Worm (Caenorhabditis elegans) whole organism, young adult: Measurements from ENCODE around the gene F35H8.12.

Experiments used
- ets-4 ChIP-seq: fragments of 200-800 bp; sonication (Bioruptor generic); optimal IDR thresholded peaks from 2 replicates; lab custom pipeline; 2018; ENCODE audit warnings: mild to moderate bottlenecking, missing genetic modification characterization, missing compliant biosample characterization
- hsf-1 ChIP-seq: fragments of 200-800 bp; sonication (Bioruptor generic); IDR thresholded peaks from 2 replicates; pipeline ENCODE4 v1.3.6; 2022; ENCODE audit warnings: missing genetic modification reagents, missing genetic modification characterization, missing compliant biosample characterization
- nhr-90 ChIP-seq: sonication (generic microtip); optimal IDR thresholded peaks from 2 replicates; lab custom pipeline; 2016; ENCODE audit warnings: missing genotype, mild to moderate bottlenecking, missing genetic modification characterization, missing compliant biosample characterization
- pha-4 ChIP-seq: fragments of 150-350 bp; sonication (generic microtip); optimal IDR thresholded peaks from 2 replicates; lab custom pipeline; 2014; ENCODE audit warnings: missing biosample characterization, missing genetic modification reagents, missing genetic modification characterization
- repo-1 ChIP-seq: sonication (generic microtip); optimal IDR thresholded peaks from 2 replicates; lab custom pipeline; 2017; ENCODE audit warnings: mild to moderate bottlenecking, missing genetic modification characterization, missing compliant biosample characterization
- snpc-3.4 ChIP-seq: sonication (generic microtip); optimal IDR thresholded peaks from 2 replicates; lab custom pipeline; 2017; ENCODE audit warnings: missing genetic modification characterization, mild to moderate bottlenecking, missing compliant biosample characterization, antibody characterized with exemption, moderate library complexity, missing genotype, missing genetic modification reagents
- ztf-18 ChIP-seq: sonication (generic microtip); optimal IDR thresholded peaks from 2 replicates; lab custom pipeline; 2016; ENCODE audit warnings: missing genotype, mild to moderate bottlenecking, missing genetic modification characterization, missing compliant biosample characterization

ce11 chrII:9592737-9593136, 41.1 kb downstream of the F35H8.12 start, which contains the start of gene parp-2:
- TF ChIP-seq repo-1 (tag; lab: Kevin White, UChicago): no peak
- no peak for TF ChIP-seq hsf-1 (GFP tag; lab: Robert Waterston, UW)
- no peak for TF ChIP-seq ztf-18 (tag; lab: Kevin White, UChicago)
- no peak for TF ChIP-seq ets-4 (GFP tag; lab: Kevin White, UChicago)
- no peak for TF ChIP-seq nhr-90 (tag; lab: Kevin White, UChicago)
- no peak for TF ChIP-seq snpc-3.4 (tag; lab: Kevin White, UChicago)
- TF ChIP-seq pha-4: no peak
